Fruit fly (Drosophila melanogaster) whole organism, adult: ENCODE data around the gene CG17271.

Experiments used
- CG12768 ChIP-seq: fragments of 200-800 bp; sonication (Bioruptor generic); optimal IDR thresholded peaks from 2 replicates; lab custom pipeline; 2017; ENCODE audit warnings: missing biosample characterization, missing genetic modification characterization, mild to moderate bottlenecking, moderate library complexity, missing genetic modification reagents
- CG7045 ChIP-seq: fragments of 200-800 bp; sonication (Bioruptor generic); optimal IDR thresholded peaks from 2 replicates; lab custom pipeline; 2017; ENCODE audit warnings: missing biosample characterization, mild to moderate bottlenecking, missing genetic modification characterization
- Clk ChIP-seq: fragments of 200-800 bp; sonication (Bioruptor generic); optimal IDR thresholded peaks from 2 replicates; lab custom pipeline; 2017; ENCODE audit warnings: missing biosample characterization, missing genetic modification characterization
- cnc ChIP-seq, 2 experiments: fragments of >200 bp; optimal IDR thresholded peaks; 2 replicates each; lab custom pipeline; 2017
- kay ChIP-seq: fragments of 200-800 bp; sonication (Bioruptor generic); peaks from one replicate; lab custom pipeline; 2016; ENCODE audit warnings: missing biosample characterization, missing genetic modification characterization, borderline replicate concordance
- ovo ChIP-seq: fragments of 200-800 bp; sonication (Bioruptor generic); optimal IDR thresholded peaks from 2 replicates; lab custom pipeline; 2016; ENCODE audit warnings: missing biosample characterization, missing genetic modification characterization

dm6 chr3R:20788559-20788958 is 33.1 kb downstream of the CG17271 start:
- TF ChIP-seq kay (GFP tag; lab: Kevin White, UChicago) = no peak
- TF ChIP-seq CG7045 (GFP tag; lab: Kevin White, UChicago) = no peak
- no peak for TF ChIP-seq cnc (optimal IDR thresholded peaks at IDR 0.05; lab: Kevin White, UChicago)
- no peak for TF ChIP-seq Clk (GFP tag; lab: Kevin White, UChicago)
- no peak for TF ChIP-seq CG12768
- TF ChIP-seq ovo (GFP tag; lab: Kevin White, UChicago) = no peak
